Fruit fly (Drosophila melanogaster) whole organism, wandering third instar larva: ENCODE results near the gene mRpS6.

ENCODE experiments used
- Abd-B ChIP-seq: fragments of >200 bp; optimal IDR thresholded peaks from 2 replicates; lab custom pipeline; 2017; ENCODE audit warnings: missing biosample characterization, missing genetic modification characterization
- CG32264 ChIP-seq: fragments of 200-800 bp; sonication (Bioruptor generic); optimal IDR thresholded peaks from 2 replicates; lab custom pipeline; 2016; ENCODE audit warnings: missing biosample characterization, missing genetic modification characterization
- CG9705 ChIP-seq: fragments of 200-800 bp; sonication (Bioruptor generic); optimal IDR thresholded peaks from 2 replicates; lab custom pipeline; 2018; ENCODE audit warnings: missing biosample characterization, mild to moderate bottlenecking, missing genetic modification characterization
- CrebA ChIP-seq: fragments of 200-800 bp; sonication (Bioruptor generic); optimal IDR thresholded peaks from 2 replicates; lab custom pipeline; 2016; ENCODE audit warnings: missing biosample characterization, mild to moderate bottlenecking, missing genetic modification characterization, borderline replicate concordance
- Dfd ChIP-seq: fragments of >200 bp; optimal IDR thresholded peaks from 2 replicates; lab custom pipeline; 2017; ENCODE audit warnings: missing biosample characterization, missing genetic modification characterization
- Dif ChIP-seq: fragments of 200-275, 200-300 bp; sonication (Bioruptor generic); optimal IDR thresholded peaks from 2 replicates; lab custom pipeline; 2018; ENCODE audit warnings: missing biosample characterization, missing genetic modification characterization; ENCODE audit not compliant: partially characterized antibody
- GATAd ChIP-seq: sonication (Bioruptor generic); optimal IDR thresholded peaks from 2 replicates; lab custom pipeline; 2016; ENCODE audit warnings: missing biosample characterization, missing genetic modification characterization
- HLH106 ChIP-seq: fragments of 200-800 bp; optimal IDR thresholded peaks from 3 replicates; lab custom pipeline; 2019; ENCODE audit warnings: missing biosample characterization, mild to moderate bottlenecking, missing genetic modification characterization, moderate library complexity
- Hnf4 ChIP-seq: fragments of 200-800 bp; sonication (Bioruptor generic); optimal IDR thresholded peaks from 2 replicates; lab custom pipeline; 2016; ENCODE audit warnings: missing biosample characterization, mild to moderate bottlenecking, missing genetic modification characterization
- Hr78 ChIP-seq: fragments of >200 bp; optimal IDR thresholded peaks from 2 replicates; lab custom pipeline; 2017; ENCODE audit warnings: missing biosample characterization, missing genetic modification characterization
- Hr83 ChIP-seq: fragments of 200-300 bp; sonication (Bioruptor generic); optimal IDR thresholded peaks from 2 replicates; lab custom pipeline; 2016; ENCODE audit warnings: missing biosample characterization, mild to moderate bottlenecking, missing genetic modification characterization, moderate library complexity; ENCODE audit not compliant: poor library complexity, severe bottlenecking
- Jra ChIP-seq: sonication (Bioruptor generic); optimal IDR thresholded peaks from 2 replicates; lab custom pipeline; 2016; ENCODE audit warnings: missing biosample characterization, missing genetic modification characterization
- Mio ChIP-seq: sonication (Bioruptor generic); optimal IDR thresholded peaks from 2 replicates; lab custom pipeline; 2016; ENCODE audit warnings: missing biosample characterization, missing genetic modification characterization
- Myc ChIP-seq: fragments of >200 bp; optimal IDR thresholded peaks from 2 replicates; lab custom pipeline; 2017
- N ChIP-seq: fragments of >200 bp; optimal IDR thresholded peaks from 2 replicates; lab custom pipeline; 2018; ENCODE audit warnings: missing biosample characterization, missing external identifiers, missing genetic modification characterization
- OdsH ChIP-seq: fragments of 200-800 bp; sonication (Bioruptor generic); optimal IDR thresholded peaks from 2 replicates; lab custom pipeline; 2016; ENCODE audit warnings: missing biosample characterization, mild to moderate bottlenecking, missing genetic modification characterization
- Rel ChIP-seq, 2 experiments: fragments of 200-800 bp; sonication (Bioruptor generic) in 1 of 2; optimal IDR thresholded peaks; 2 replicates in 1 of 2; 3 replicates in 1 of 2; lab custom pipeline; 2016 to 2019; ENCODE audit warnings: mild to moderate bottlenecking in 2 of 2, missing biosample characterization in 2 of 2, missing genetic modification characterization in 2 of 2, moderate library complexity in 1 of 2
- Sp1 ChIP-seq: fragments of 200-800 bp; sonication (Bioruptor generic); optimal IDR thresholded peaks from 3 replicates; lab custom pipeline; 2019; ENCODE audit warnings: missing biosample characterization, mild to moderate bottlenecking, missing genetic modification characterization, moderate library complexity
- Vsx2 ChIP-seq: fragments of 200-300, 225-300 bp; sonication (Bioruptor generic); optimal IDR thresholded peaks from 2 replicates; lab custom pipeline; 2018; ENCODE audit warnings: missing biosample characterization, missing genetic modification characterization; ENCODE audit not compliant: partially characterized antibody
- br ChIP-seq: fragments of 200-800 bp; sonication (Bioruptor generic); optimal IDR thresholded peaks from 2 replicates; lab custom pipeline; 2016; ENCODE audit warnings: missing biosample characterization, missing genetic modification characterization
- brk ChIP-seq: fragments of 200-800 bp; sonication (Bioruptor generic); optimal IDR thresholded peaks from 2 replicates; lab custom pipeline; 2016; ENCODE audit warnings: missing biosample characterization, mild to moderate bottlenecking, missing genetic modification characterization
- dl ChIP-seq, 2 experiments: fragments of 175-275, 200-275 bp in 1 of 2; fragments of 200-275 bp in 1 of 2; sonication (Bioruptor generic); optimal IDR thresholded peaks; lab custom pipeline; 2018; ENCODE audit warnings: mild to moderate bottlenecking in 2 of 2, missing biosample characterization in 2 of 2, missing genetic modification characterization in 2 of 2, moderate library complexity in 2 of 2; ENCODE audit not compliant: partially characterized antibody in 2 of 2, insufficient read depth in 1 of 2
- dmrt93B ChIP-seq: fragments of 200-800 bp; sonication (Bioruptor generic); optimal IDR thresholded peaks from 2 replicates; lab custom pipeline; 2018; ENCODE audit warnings: missing biosample characterization, mild to moderate bottlenecking, missing genetic modification characterization
- dsf ChIP-seq: sonication (Bioruptor generic); optimal IDR thresholded peaks from 2 replicates; lab custom pipeline; 2016; ENCODE audit warnings: missing biosample characterization, missing genetic modification characterization, borderline replicate concordance
- ey ChIP-seq: fragments of 200-800 bp; sonication (Bioruptor generic); optimal IDR thresholded peaks from 2 replicates; lab custom pipeline; 2016; ENCODE audit warnings: missing biosample characterization, missing genetic modification characterization
- foxo ChIP-seq, 2 experiments: fragments of 200-800 bp; sonication (Bioruptor generic); optimal IDR thresholded peaks; 2 replicates in 1 of 2; 3 replicates in 1 of 2; lab custom pipeline; 2016 to 2017; ENCODE audit warnings: missing biosample characterization in 2 of 2, missing genetic modification characterization in 2 of 2
- fru ChIP-seq: fragments of 200-800 bp; sonication (Bioruptor generic); optimal IDR thresholded peaks from 3 replicates; lab custom pipeline; 2016; ENCODE audit warnings: missing biosample characterization, mild to moderate bottlenecking, missing genetic modification characterization
- h ChIP-seq: fragments of 200-800 bp; sonication (Bioruptor generic); optimal IDR thresholded peaks from 3 replicates; lab custom pipeline; 2016; ENCODE audit warnings: missing biosample characterization, mild to moderate bottlenecking, missing genetic modification characterization
- jim ChIP-seq: fragments of 175-275, 200-325 bp; sonication (Bioruptor generic); optimal IDR thresholded peaks from 2 replicates; lab custom pipeline; 2016; ENCODE audit warnings: missing biosample characterization, mild to moderate bottlenecking, missing genetic modification characterization
- lola ChIP-seq: fragments of >200 bp; optimal IDR thresholded peaks from 2 replicates; lab custom pipeline; 2017; ENCODE audit warnings: missing biosample characterization, missing genetic modification characterization
- pan ChIP-seq: fragments of >200 bp; optimal IDR thresholded peaks from 2 replicates; lab custom pipeline; 2017
- psq ChIP-seq: fragments of 200-800 bp; sonication (Bioruptor generic); optimal IDR thresholded peaks from 3 replicates; lab custom pipeline; 2017; ENCODE audit warnings: missing biosample characterization, mild to moderate bottlenecking, missing genetic modification characterization, moderate library complexity
- rgr ChIP-seq: fragments of 200-800 bp; sonication (Bioruptor generic); optimal IDR thresholded peaks from 3 replicates; lab custom pipeline; 2016; ENCODE audit warnings: missing biosample characterization, mild to moderate bottlenecking, missing genetic modification characterization
- sage ChIP-seq: fragments of 200-800 bp; sonication (Bioruptor generic); optimal IDR thresholded peaks from 2 replicates; lab custom pipeline; 2016; ENCODE audit warnings: missing biosample characterization, mild to moderate bottlenecking, missing genetic modification characterization
- sv ChIP-seq: fragments of 200-800 bp; sonication (Bioruptor generic); optimal IDR thresholded peaks from 3 replicates; lab custom pipeline; 2016; ENCODE audit warnings: missing biosample characterization, missing genetic modification characterization
- tai ChIP-seq: sonication (Bioruptor generic); optimal IDR thresholded peaks from 2 replicates; lab custom pipeline; 2016; ENCODE audit warnings: missing biosample characterization, missing genetic modification characterization
- usp ChIP-seq: fragments of >200 bp; optimal IDR thresholded peaks from 2 replicates; lab custom pipeline; 2017; ENCODE audit warnings: missing biosample characterization, missing genetic modification characterization
- woc ChIP-seq: sonication (Bioruptor generic); optimal IDR thresholded peaks from 2 replicates; lab custom pipeline; 2016; ENCODE audit warnings: missing biosample characterization, mild to moderate bottlenecking, missing genetic modification characterization

mRpS6 gene

dm6 chr3L:4363887-4364794 is at the start of gene mRpS6, which contains the start of gene Cip4:
Gene mRpS6 (plus strand): TSS chr3L:4364550.
Gene Cip4 (minus strand): TSS chr3L:4364102.
- TF ChIP-seq dmrt93B (peak; percentile 16), h (GFP tag; lab: Kevin White, UChicago) (peak; percentile 29), Rel (GFP tag; optimal IDR thresholded peaks at IDR 0.05; lab: Kevin White, UChicago) (peak; percentile 34), Rel (tag; optimal IDR thresholded peaks at IDR 0.05; lab: Kevin White, UChicago) (peak; percentile 53), pan (lab: Kevin White, UChicago) (no peak), sage (GFP tag; lab: Kevin White, UChicago) (no peak), fru (GFP tag; lab: Kevin White, UChicago) (peak; percentile 65), GATAd (no peak), Dfd (GFP tag; lab: Kevin White, UChicago) (no peak), CG32264 (GFP tag; lab: Kevin White, UChicago) (peak; percentile 10), ey (GFP tag; lab: Kevin White, UChicago) (peak; percentile 53), Hr83 (peak; percentile 86), N (GFP tag; lab: Kevin White, UChicago) (no peak), Myc (peak; percentile 61), dsf (GFP tag; lab: Kevin White, UChicago) (no peak), Vsx2 (no peak), br (GFP tag; lab: Kevin White, UChicago) (peak; percentile 48), brk (GFP tag; lab: Kevin White, UChicago) (peak; percentile 89), HLH106 (tag; lab: Kevin White, UChicago) (peak; percentile 51), psq (GFP tag; lab: Kevin White, UChicago) (peak; percentile 70), sv (GFP tag; lab: Kevin White, UChicago) (peak; percentile 70), woc (GFP tag; lab: Kevin White, UChicago) (peak; percentile 55), usp (GFP tag; lab: Kevin White, UChicago) (no peak), Sp1 (peak; percentile 79), OdsH (peak; percentile 69), jim (GFP tag; lab: Kevin White, UChicago) (peak; percentile 91), Jra (GFP tag; lab: Kevin White, UChicago) (no peak), Hr78 (no peak), CrebA (peak; percentile 5), foxo (GFP tag; optimal IDR thresholded peaks at IDR 0.05; lab: Kevin White, UChicago) (peak in 1 of 2 experiments; percentile 84), Hnf4 (GFP tag; lab: Kevin White, UChicago) (peak; percentile 79), CG9705 (GFP tag; lab: Kevin White, UChicago) (no peak), Dif (GFP tag; lab: Kevin White, UChicago) (peak; percentile 38), dl (GFP tag; optimal IDR thresholded peaks at IDR 0.05; lab: Kevin White, UChicago; ENCODE audit: insufficient read depth in 1 of 2, partially characterized antibody in 2 of 2) (no peak), Mio (GFP tag; lab: Kevin White, UChicago) (no peak), lola (GFP tag; lab: Kevin White, UChicago) (no peak), rgr (GFP tag; lab: Kevin White, UChicago) (peak; percentile 84), Abd-B (GFP tag; lab: Kevin White, UChicago) (no peak), tai (peak; percentile 72)
